Worm (Caenorhabditis elegans) whole organism, mixed stage, embryonic: ENCODE measurements around the gene kcc-2.

ENCODE experiments used
- lin-13 ChIP-seq: fragments of 150-350 bp; optimal IDR thresholded peaks from 2 replicates; lab custom pipeline; 2014; ENCODE audit warnings: missing biosample characterization, missing genetic modification characterization
- lin-32 ChIP-seq: fragments of 200-800 bp; sonication (Bioruptor generic); optimal IDR thresholded peaks from 2 replicates; lab custom pipeline; 2018; ENCODE audit warnings: mild to moderate bottlenecking, missing genetic modification characterization, missing compliant biosample characterization
- mep-1 ChIP-seq: fragments of 150-350 bp; optimal IDR thresholded peaks from 2 replicates; lab custom pipeline; 2017; ENCODE audit warnings: missing biosample characterization, missing genetic modification reagents, missing genetic modification characterization, inconsistent platforms
- nhr-76 ChIP-seq: sonication (generic microtip); optimal IDR thresholded peaks from 2 replicates; lab custom pipeline; 2017; ENCODE audit warnings: missing biosample characterization, missing genetic modification characterization
- snpc-4 ChIP-seq: fragments of 150-350 bp; optimal IDR thresholded peaks from 2 replicates; lab custom pipeline; 2014; ENCODE audit warnings: missing biosample characterization, missing genetic modification characterization
- sptf-1 ChIP-seq: sonication (generic microtip); optimal IDR thresholded peaks from 2 replicates; lab custom pipeline; 2017; ENCODE audit warnings: mild to moderate bottlenecking, missing genetic modification characterization, moderate library complexity, missing compliant biosample characterization
- unc-39 ChIP-seq: fragments of 150-350 bp; optimal IDR thresholded peaks from 2 replicates; lab custom pipeline; 2014; ENCODE audit warnings: missing biosample characterization, missing genetic modification characterization
- unc-62 ChIP-seq: fragments of 150-350 bp; optimal IDR thresholded peaks from 2 replicates; lab custom pipeline; 2014; ENCODE audit warnings: missing biosample characterization, missing genetic modification reagents, missing genetic modification characterization
- ztf-11 ChIP-seq: fragments of 150-350 bp; optimal IDR thresholded peaks from 2 replicates; lab custom pipeline; 2014; ENCODE audit warnings: missing biosample characterization, missing genetic modification characterization

ce11 chrIV:6014895-6015294, 25.9 kb upstream of the kcc-2 start, which contains the start of gene C46G7.2:
- TF ChIP-seq lin-32 (no peak), unc-39 (no peak), mep-1 (tag; lab: Kevin White, UChicago) (no peak), ztf-11 (tag; lab: Kevin White, UChicago) (no peak), unc-62 (GFP tag; lab: Kevin White, UChicago) (no peak), lin-13 (tag; lab: Kevin White, UChicago) (no peak), sptf-1 (tag; lab: Kevin White, UChicago) (no peak), nhr-76 (no peak), snpc-4 (tag; lab: Kevin White, UChicago) (no peak)
